In genomic region chr2L:2380805-2381204, dm6 we compare ENCODE assay signal across 1 fruit fly cellular context.
TF ChIP-seq lines count a peak whose summit lies in the region.

Eogt (plus strand) TSS chr2L:2381097.

TF ChIP-seq in whole organism, embryonic, 481 proteins besides CTCF, POLR2A, EP300 and RAD21 (continued from another document and continues in another):
- TF ChIP-seq C15 (GFP tag; IDR thresholded peaks at IDR 0.05; lab: Robert Waterston, UW): peak; percentile 71; the same call in 1 of the 3 replicates
- TF ChIP-seq CG12391 (tag; optimal IDR thresholded peaks at IDR 0.05; lab: Kevin White, UChicago): peak; percentile 96
- TF ChIP-seq CG33557 (GFP tag; optimal IDR thresholded peaks at IDR 0.05; lab: Kevin White, UChicago): peak; percentile 92
- TF ChIP-seq ssp (GFP tag; IDR thresholded peaks at IDR 0.05; lab: Robert Waterston, UW): peak; percentile 91
- TF ChIP-seq CG6683 (GFP tag; optimal IDR thresholded peaks at IDR 0.05; lab: Kevin White, UChicago): peak; percentile 68
- peak; percentile 92 for TF ChIP-seq al (GFP tag; IDR thresholded peaks at IDR 0.05; lab: Robert Waterston, UW)
- peak; percentile 69 for TF ChIP-seq Camta (GFP tag; optimal IDR thresholded peaks at IDR 0.05; lab: Kevin White, UChicago)
- TF ChIP-seq CG12942 (GFP tag; optimal IDR thresholded peaks at IDR 0.05; lab: Kevin White, UChicago): peak; percentile 93
- TF ChIP-seq CG2712 (tag; optimal IDR thresholded peaks at IDR 0.05; lab: Kevin White, UChicago): peak; percentile 95
- peak; percentile 97 for TF ChIP-seq Aef1 (GFP tag; IDR thresholded peaks at IDR 0.05; lab: Robert Waterston, UW)
- peak; percentile 28 for TF ChIP-seq Dp (GFP tag; optimal IDR thresholded peaks at IDR 0.05; lab: Kevin White, UChicago)
- TF ChIP-seq run (tag; optimal IDR thresholded peaks at IDR 0.05; lab: Kevin White, UChicago): peak; percentile 74
- peak; percentile 75 for TF ChIP-seq CG9797 (GFP tag; optimal IDR thresholded peaks at IDR 0.05; lab: Kevin White, UChicago)
- TF ChIP-seq corto (GFP tag; optimal IDR thresholded peaks at IDR 0.05; lab: Kevin White, UChicago): peak; percentile 33
- peak; percentile 32 for TF ChIP-seq emc (GFP tag; optimal IDR thresholded peaks at IDR 0.05; lab: Kevin White, UChicago)
- peak; percentile 71 for TF ChIP-seq maf-S (GFP tag; optimal IDR thresholded peaks at IDR 0.05; lab: Kevin White, UChicago)
- peak; percentile 93 for TF ChIP-seq CG18262 (tag; optimal IDR thresholded peaks at IDR 0.05; lab: Kevin White, UChicago)
- TF ChIP-seq Bgb (GFP tag; IDR thresholded peaks at IDR 0.05; lab: Robert Waterston, UW; ENCODE audit: partially characterized antibody): no peak
- peak; percentile 96 for TF ChIP-seq esg (GFP tag; conservative IDR thresholded peaks at IDR 0.05; lab: Robert Waterston, UW)
- peak; percentile 85 for TF ChIP-seq Fer2 (tag; optimal IDR thresholded peaks at IDR 0.05; lab: Kevin White, UChicago)
- peak; percentile 27 for TF ChIP-seq CG1792 (GFP tag; optimal IDR thresholded peaks at IDR 0.05; lab: Kevin White, UChicago)
- peak; percentile 70 for TF ChIP-seq Dip3 (GFP tag; optimal IDR thresholded peaks at IDR 0.05; lab: Kevin White, UChicago)
- peak; percentile 98 for TF ChIP-seq dmrt11E (tag; optimal IDR thresholded peaks at IDR 0.05; lab: Kevin White, UChicago)
- TF ChIP-seq CG16813 (GFP tag; IDR thresholded peaks at IDR 0.05; lab: Robert Waterston, UW; ENCODE audit: partially characterized antibody): no peak
- peak; percentile 98 for TF ChIP-seq ara (GFP tag; IDR thresholded peaks at IDR 0.05; lab: Robert Waterston, UW)
- TF ChIP-seq Six4 (GFP tag; optimal IDR thresholded peaks at IDR 0.05; lab: Kevin White, UChicago): peak; percentile 79
- TF ChIP-seq disco-r (GFP tag; optimal IDR thresholded peaks at IDR 0.05; lab: Kevin White, UChicago): peak; percentile 32
- TF ChIP-seq CkIIα-i1 (GFP tag; IDR thresholded peaks at IDR 0.05; lab: Robert Waterston, UW): no peak; the same call in 1 of the 2 replicates
- peak; percentile 34; the same call in 1 of the 2 replicates for TF ChIP-seq Scr (GFP tag; IDR thresholded peaks at IDR 0.05; lab: Robert Waterston, UW; ENCODE audit: partially characterized antibody)
- TF ChIP-seq insv (GFP tag; optimal IDR thresholded peaks at IDR 0.05; lab: Kevin White, UChicago): peak in 1 of 2 experiments; percentile 56
- TF ChIP-seq CG2120 (GFP tag; optimal IDR thresholded peaks at IDR 0.05; lab: Kevin White, UChicago): peak; percentile 93
- no peak for TF ChIP-seq CG8478 (optimal IDR thresholded peaks at IDR 0.05; lab: Kevin White, UChicago)
- TF ChIP-seq Sry-δ (GFP tag; optimal IDR thresholded peaks at IDR 0.05; lab: Kevin White, UChicago): peak; percentile 29
- peak; percentile 76 for TF ChIP-seq YL-1 (GFP tag; optimal IDR thresholded peaks at IDR 0.05; lab: Kevin White, UChicago)
- TF ChIP-seq CG16863 (GFP tag; optimal IDR thresholded peaks at IDR 0.05; lab: Kevin White, UChicago): peak; percentile 55
- peak; percentile 94 for TF ChIP-seq CG5953 (GFP tag; IDR thresholded peaks at IDR 0.05; lab: Robert Waterston, UW)
- peak; percentile 88 for TF ChIP-seq tin (GFP tag; optimal IDR thresholded peaks at IDR 0.05; lab: Kevin White, UChicago)
- TF ChIP-seq D19A (tag; optimal IDR thresholded peaks at IDR 0.05; lab: Kevin White, UChicago): peak; percentile 86
- TF ChIP-seq CG17359 (tag; optimal IDR thresholded peaks at IDR 0.05; lab: Kevin White, UChicago): peak; percentile 88
- TF ChIP-seq HLH4C (GFP tag; IDR thresholded peaks at IDR 0.05; lab: Robert Waterston, UW; ENCODE audit: partially characterized antibody): no peak
- TF ChIP-seq Optix (GFP tag; IDR thresholded peaks at IDR 0.05; lab: Robert Waterston, UW): peak; percentile 93
- peak; percentile 73 for TF ChIP-seq MTF-1 (GFP tag; optimal IDR thresholded peaks at IDR 0.05; lab: Kevin White, UChicago; ENCODE audit: borderline replicate concordance)
- TF ChIP-seq CG7357 (GFP tag; IDR thresholded peaks at IDR 0.05; lab: Robert Waterston, UW): peak; percentile 90
- no peak for TF ChIP-seq amos (GFP tag; IDR thresholded peaks at IDR 0.05; lab: Robert Waterston, UW; ENCODE audit: partially characterized antibody)
- peak; percentile 85 for TF ChIP-seq CG5245 (GFP tag; optimal IDR thresholded peaks at IDR 0.05; lab: Kevin White, UChicago)
- TF ChIP-seq CG14050 (GFP tag; IDR thresholded peaks at IDR 0.05; lab: Robert Waterston, UW): peak; percentile 94
- TF ChIP-seq CG10431 (GFP tag; optimal IDR thresholded peaks at IDR 0.05; lab: Kevin White, UChicago): peak; percentile 67
- TF ChIP-seq cato (GFP tag; optimal IDR thresholded peaks at IDR 0.05; lab: Kevin White, UChicago; ENCODE audit: borderline replicate concordance): peak; percentile 87
- TF ChIP-seq stc (GFP tag; IDR thresholded peaks at IDR 0.05; lab: Robert Waterston, UW): peak; percentile 97
- no peak for TF ChIP-seq Doc3 (GFP tag; IDR thresholded peaks at IDR 0.05; lab: Robert Waterston, UW; ENCODE audit: partially characterized antibody)
- no peak for TF ChIP-seq CG34224 (GFP tag; IDR thresholded peaks at IDR 0.05; lab: Robert Waterston, UW; ENCODE audit: partially characterized antibody)
- peak in 1 of 2 experiments; percentile 28 for TF ChIP-seq tll (GFP tag; optimal IDR thresholded peaks at IDR 0.05; lab: Kevin White, UChicago)
- peak; percentile 78 for TF ChIP-seq CG1529 (GFP tag; optimal IDR thresholded peaks at IDR 0.05; lab: Kevin White, UChicago)
- TF ChIP-seq sug (tag; optimal IDR thresholded peaks at IDR 0.05; lab: Kevin White, UChicago): peak; percentile 85
- no peak for TF ChIP-seq Kr (GFP tag; optimal IDR thresholded peaks at IDR 0.05; lab: Kevin White, UChicago)
- TF ChIP-seq ftz-f1 (GFP tag; optimal IDR thresholded peaks at IDR 0.05; lab: Kevin White, UChicago): no peak
- peak; percentile 81 for TF ChIP-seq nom (GFP tag; optimal IDR thresholded peaks at IDR 0.05; lab: Kevin White, UChicago)
- TF ChIP-seq dm (GFP tag; optimal IDR thresholded peaks at IDR 0.05; lab: Kevin White, UChicago): peak; percentile 30
- TF ChIP-seq CG10274 (GFP tag; optimal IDR thresholded peaks at IDR 0.05; lab: Kevin White, UChicago): peak; percentile 53
- TF ChIP-seq otp (GFP tag; IDR thresholded peaks at IDR 0.05; lab: Robert Waterston, UW): peak; percentile 96
- no peak for TF ChIP-seq eyg (GFP tag; optimal IDR thresholded peaks at IDR 0.05; lab: Kevin White, UChicago)
- peak; percentile 93 for TF ChIP-seq CG13775 (GFP tag; optimal IDR thresholded peaks at IDR 0.05; lab: Kevin White, UChicago)
- peak; percentile 84 for TF ChIP-seq CG16779 (GFP tag; IDR thresholded peaks at IDR 0.05; lab: Robert Waterston, UW)
- peak; percentile 94 for TF ChIP-seq CG10209 (GFP tag; optimal IDR thresholded peaks at IDR 0.05; lab: Kevin White, UChicago)
- TF ChIP-seq knrl (GFP tag; IDR thresholded peaks at IDR 0.05; lab: Robert Waterston, UW; ENCODE audit: partially characterized antibody): peak; percentile 25; the same call in 1 of the 3 replicates
- peak; percentile 97 for TF ChIP-seq nmo (GFP tag; optimal IDR thresholded peaks at IDR 0.05; lab: Kevin White, UChicago)
- TF ChIP-seq cas (GFP tag; IDR thresholded peaks at IDR 0.05; lab: Robert Waterston, UW): peak; percentile 77; the same call in 1 of the 2 replicates
- no peak for TF ChIP-seq grn (GFP tag; optimal IDR thresholded peaks at IDR 0.05; lab: Kevin White, UChicago)
- TF ChIP-seq Tbp (GFP tag; optimal IDR thresholded peaks at IDR 0.05; lab: Kevin White, UChicago): no peak
- TF ChIP-seq Fer1 (GFP tag; optimal IDR thresholded peaks at IDR 0.05; lab: Kevin White, UChicago): peak; percentile 83
- TF ChIP-seq Ravus (GFP tag; IDR thresholded peaks at IDR 0.05; lab: Robert Waterston, UW): peak; percentile 85
- peak; percentile 79 for TF ChIP-seq CG13296 (GFP tag; optimal IDR thresholded peaks at IDR 0.05; lab: Kevin White, UChicago)
- peak; percentile 84 for TF ChIP-seq CG2875 (GFP tag; optimal IDR thresholded peaks at IDR 0.05; lab: Kevin White, UChicago)
- peak; percentile 89 for TF ChIP-seq Fer3 (tag; optimal IDR thresholded peaks at IDR 0.05; lab: Kevin White, UChicago)
- TF ChIP-seq kah (GFP tag; optimal IDR thresholded peaks at IDR 0.05; lab: Kevin White, UChicago): peak; percentile 66
- TF ChIP-seq CG2116 (GFP tag; optimal IDR thresholded peaks at IDR 0.05; lab: Kevin White, UChicago): peak; percentile 77
- peak; percentile 94 for TF ChIP-seq CG1024 (GFP tag; IDR thresholded peaks at IDR 0.05; lab: Robert Waterston, UW)
- TF ChIP-seq Neu2 (GFP tag; optimal IDR thresholded peaks at IDR 0.05; lab: Kevin White, UChicago; ENCODE audit: borderline replicate concordance): no peak
- no peak for TF ChIP-seq br (optimal IDR thresholded peaks at IDR 0.05; lab: Kevin White, UChicago)
- peak; percentile 96 for TF ChIP-seq CG11456 (GFP tag; IDR thresholded peaks at IDR 0.05; lab: Robert Waterston, UW)
- TF ChIP-seq klu (GFP tag; IDR thresholded peaks at IDR 0.05; lab: Robert Waterston, UW): peak; percentile 90
- TF ChIP-seq CG12236 (GFP tag; optimal IDR thresholded peaks at IDR 0.05; lab: Kevin White, UChicago): peak; percentile 23
- no peak for TF ChIP-seq pros (GFP tag; optimal IDR thresholded peaks at IDR 0.05; lab: Kevin White, UChicago)
- peak in 1 of 2 experiments; percentile 63 for TF ChIP-seq Dfd (GFP tag; optimal IDR thresholded peaks at IDR 0.05; lab: Kevin White, UChicago)
- peak; percentile 49 for TF ChIP-seq CG31365 (tag; optimal IDR thresholded peaks at IDR 0.05; lab: Kevin White, UChicago)
- peak; percentile 90 for TF ChIP-seq fd3F (GFP tag; optimal IDR thresholded peaks at IDR 0.05; lab: Kevin White, UChicago)
- peak; percentile 95 for TF ChIP-seq HmgZ (tag; optimal IDR thresholded peaks at IDR 0.05; lab: Kevin White, UChicago)
- peak; percentile 75 for TF ChIP-seq CG4360 (GFP tag; IDR thresholded peaks at IDR 0.05; lab: Robert Waterston, UW)
- peak; percentile 63 for TF ChIP-seq fu2 (GFP tag; optimal IDR thresholded peaks at IDR 0.05; lab: Kevin White, UChicago)
- peak; percentile 96 for TF ChIP-seq sob (GFP tag; IDR thresholded peaks at IDR 0.05; lab: Robert Waterston, UW)
- peak; percentile 93 for TF ChIP-seq CG30431 (GFP tag; optimal IDR thresholded peaks at IDR 0.05; lab: Kevin White, UChicago)
- peak; percentile 76 for TF ChIP-seq CG30020 (tag; optimal IDR thresholded peaks at IDR 0.05; lab: Kevin White, UChicago)
- peak; percentile 56 for TF ChIP-seq CG12071 (GFP tag; optimal IDR thresholded peaks at IDR 0.05; lab: Kevin White, UChicago)
- TF ChIP-seq eve (GFP tag; optimal IDR thresholded peaks at IDR 0.05; lab: Kevin White, UChicago): no peak
- peak; percentile 41 for TF ChIP-seq TFAM (GFP tag; optimal IDR thresholded peaks at IDR 0.05; lab: Kevin White, UChicago)
- peak; percentile 96 for TF ChIP-seq wor (GFP tag; IDR thresholded peaks at IDR 0.05; lab: Robert Waterston, UW)
- TF ChIP-seq nau (GFP tag; optimal IDR thresholded peaks at IDR 0.05; lab: Kevin White, UChicago): no peak
- no peak for TF ChIP-seq unc-4 (GFP tag; IDR thresholded peaks at IDR 0.05; lab: Robert Waterston, UW; ENCODE audit: partially characterized antibody)
- TF ChIP-seq Gsc (GFP tag; IDR thresholded peaks at IDR 0.05; lab: Robert Waterston, UW): peak; percentile 93
- peak; percentile 33 for TF ChIP-seq fd64A (GFP tag; optimal IDR thresholded peaks at IDR 0.05; lab: Kevin White, UChicago)
- TF ChIP-seq tx (GFP tag; optimal IDR thresholded peaks at IDR 0.05; lab: Kevin White, UChicago): peak; percentile 37
- peak; percentile 98 for TF ChIP-seq slbo (GFP tag; IDR thresholded peaks at IDR 0.05; lab: Robert Waterston, UW)
- peak; percentile 95 for TF ChIP-seq rib (GFP tag; IDR thresholded peaks at IDR 0.05; lab: Robert Waterston, UW)
- peak; percentile 95 for TF ChIP-seq sens-2 (GFP tag; IDR thresholded peaks at IDR 0.05; lab: Robert Waterston, UW)
- TF ChIP-seq CG13894 (tag; optimal IDR thresholded peaks at IDR 0.05; lab: Kevin White, UChicago): peak; percentile 85
- TF ChIP-seq fru (optimal IDR thresholded peaks at IDR 0.05; lab: Kevin White, UChicago): no peak
- no peak for TF ChIP-seq bbx (GFP tag; IDR thresholded peaks at IDR 0.05; lab: Robert Waterston, UW; ENCODE audit: partially characterized antibody)
- peak; percentile 98 for TF ChIP-seq chm (GFP tag; IDR thresholded peaks at IDR 0.05; lab: Robert Waterston, UW)
- peak; percentile 70 for TF ChIP-seq cwo (GFP tag; optimal IDR thresholded peaks at IDR 0.05; lab: Kevin White, UChicago)
- peak; percentile 88 for TF ChIP-seq tio (GFP tag; optimal IDR thresholded peaks at IDR 0.05; lab: Kevin White, UChicago)
- TF ChIP-seq CG10366 (GFP tag; IDR thresholded peaks at IDR 0.05; lab: Robert Waterston, UW): peak; percentile 97
- TF ChIP-seq tgo (GFP tag; IDR thresholded peaks at IDR 0.05; lab: Robert Waterston, UW): peak; percentile 97
- peak; percentile 45 for TF ChIP-seq Antp (GFP tag; optimal IDR thresholded peaks at IDR 0.05; lab: Kevin White, UChicago)
- peak; percentile 51 for TF ChIP-seq Mes4 (GFP tag; optimal IDR thresholded peaks at IDR 0.05; lab: Kevin White, UChicago)
- TF ChIP-seq CG15601 (tag; optimal IDR thresholded peaks at IDR 0.05; lab: Kevin White, UChicago): peak; percentile 91
- no peak for TF ChIP-seq inv (GFP tag; IDR thresholded peaks at IDR 0.05; lab: Robert Waterston, UW; ENCODE audit: partially characterized antibody)
- TF ChIP-seq CG7556 (GFP tag; optimal IDR thresholded peaks at IDR 0.05; lab: Kevin White, UChicago): peak; percentile 89
- TF ChIP-seq Ada2b (GFP tag; IDR thresholded peaks at IDR 0.05; lab: Robert Waterston, UW): peak; percentile 95
- no peak for TF ChIP-seq pb (GFP tag; optimal IDR thresholded peaks at IDR 0.05; lab: Kevin White, UChicago)
- TF ChIP-seq CG7839 (tag; optimal IDR thresholded peaks at IDR 0.05; lab: Kevin White, UChicago): peak; percentile 96
- peak; percentile 69 for TF ChIP-seq Deaf1 (tag; optimal IDR thresholded peaks at IDR 0.05; lab: Kevin White, UChicago)
- no peak for TF ChIP-seq CG11398 (GFP tag; optimal IDR thresholded peaks at IDR 0.05; lab: Kevin White, UChicago)
- no peak for TF ChIP-seq Opbp (GFP tag; IDR thresholded peaks at IDR 0.05; lab: Robert Waterston, UW; ENCODE audit: partially characterized antibody)
- no peak for TF ChIP-seq ato (GFP tag; IDR thresholded peaks at IDR 0.05; lab: Robert Waterston, UW; ENCODE audit: partially characterized antibody)
- peak; percentile 92 for TF ChIP-seq CG11247 (GFP tag; IDR thresholded peaks at IDR 0.05; lab: Robert Waterston, UW)
- no peak for TF ChIP-seq Hr78 (GFP tag; optimal IDR thresholded peaks at IDR 0.05; lab: Kevin White, UChicago)
- TF ChIP-seq Asciz (GFP tag; optimal IDR thresholded peaks at IDR 0.05; lab: Kevin White, UChicago): peak; percentile 69
- peak; percentile 96 for TF ChIP-seq Ssrp (tag; optimal IDR thresholded peaks at IDR 0.05; lab: Kevin White, UChicago)
- TF ChIP-seq ranshi (GFP tag; IDR thresholded peaks at IDR 0.05; lab: Robert Waterston, UW): peak; percentile 97
